Fruit fly (Drosophila melanogaster): ENCODE data around the gene Rpt2.
A peak's percentile ranks its signal among the peaks of the same experiment; 100 is the strongest.

Rpt2 gene

dm6 chr3R:23886270-23887095 lies 44.9 kb downstream of the Rpt2 start (continued):
- no peak for TF ChIP-seq CG14965 (GFP tag; optimal IDR thresholded peaks at IDR 0.05; ENCODE audit: borderline replicate concordance)
- peak; percentile 86 for TF ChIP-seq CG17359 (tag; optimal IDR thresholded peaks at IDR 0.05)
- TF ChIP-seq Nf-YC (tag; optimal IDR thresholded peaks at IDR 0.05), result peak; percentile 55
- TF ChIP-seq Nf-YB (GFP tag; optimal IDR thresholded peaks at IDR 0.05), result peak; percentile 74
- TF ChIP-seq ftz-f1 (GFP tag; optimal IDR thresholded peaks at IDR 0.05), result peak; percentile 2
- TF ChIP-seq Hsf (GFP tag; optimal IDR thresholded peaks at IDR 0.05), result peak; percentile 84
- TF ChIP-seq sr (GFP tag; IDR thresholded peaks at IDR 0.05), result no peak; the same call in 2 of the 3 replicates
- TF ChIP-seq sqz (GFP tag; optimal IDR thresholded peaks at IDR 0.05), result peak; percentile 69
- TF ChIP-seq CG8765 (GFP tag; IDR thresholded peaks at IDR 0.05), result peak; percentile 80
- TF ChIP-seq NC2β (GFP tag; optimal IDR thresholded peaks at IDR 0.05), result peak; percentile 74
- TF ChIP-seq CG9437 (GFP tag; optimal IDR thresholded peaks at IDR 0.05), result peak; percentile 80
- TF ChIP-seq HHEX (GFP tag; optimal IDR thresholded peaks at IDR 0.05), result peak; percentile 74
- TF ChIP-seq ranshi (GFP tag; IDR thresholded peaks at IDR 0.05), result peak; percentile 81
- peak; percentile 83 for TF ChIP-seq sisA (GFP tag; IDR thresholded peaks at IDR 0.05)
- peak; percentile 22 for TF ChIP-seq CG6654 (GFP tag; optimal IDR thresholded peaks at IDR 0.05)
- TF ChIP-seq CG6765 (GFP tag; optimal IDR thresholded peaks at IDR 0.05), result no peak
- peak; percentile 81 for TF ChIP-seq sd (tag; optimal IDR thresholded peaks at IDR 0.05)
- TF ChIP-seq CG1024 (GFP tag; IDR thresholded peaks at IDR 0.05), result peak; percentile 43; the same call in 1 of the 2 replicates
- no peak for TF ChIP-seq Dll (GFP tag; IDR thresholded peaks at IDR 0.05; ENCODE audit: partially characterized antibody)
- peak; percentile 91 for TF ChIP-seq Spps (tag; optimal IDR thresholded peaks at IDR 0.05)
- TF ChIP-seq Hr39 (optimal IDR thresholded peaks at IDR 0.05), result no peak
- no peak for TF ChIP-seq sc (optimal IDR thresholded peaks at IDR 0.05)
- peak; percentile 85 for TF ChIP-seq sc (GFP tag; optimal IDR thresholded peaks at IDR 0.05)
- TF ChIP-seq CG8944 (GFP tag; optimal IDR thresholded peaks at IDR 0.05), result peak; percentile 68
- TF ChIP-seq CG3163 (GFP tag; optimal IDR thresholded peaks at IDR 0.05), result peak; percentile 5
- TF ChIP-seq zfh2 (GFP tag; optimal IDR thresholded peaks at IDR 0.05), result peak; percentile 8
- TF ChIP-seq CG17802 (tag; optimal IDR thresholded peaks at IDR 0.05), result peak; percentile 52
- TF ChIP-seq fd3F (GFP tag; optimal IDR thresholded peaks at IDR 0.05), result peak; percentile 17
- peak; percentile 74 for TF ChIP-seq Abd-B (GFP tag; optimal IDR thresholded peaks at IDR 0.05)
- peak; percentile 99 for TF ChIP-seq sens (GFP tag)
- no peak for TF ChIP-seq Poxn (GFP tag; IDR thresholded peaks at IDR 0.05)
- no peak for TF ChIP-seq pfk (GFP tag; optimal IDR thresholded peaks at IDR 0.05)
- peak; percentile 84 for TF ChIP-seq CG10209 (GFP tag; optimal IDR thresholded peaks at IDR 0.05)
- TF ChIP-seq ara (GFP tag; IDR thresholded peaks at IDR 0.05), result peak; percentile 92
- TF ChIP-seq wor (GFP tag; IDR thresholded peaks at IDR 0.05), result peak; percentile 72
- TF ChIP-seq emc (GFP tag; optimal IDR thresholded peaks at IDR 0.05), result no peak
- TF ChIP-seq prd (optimal IDR thresholded peaks at IDR 0.05), result no peak
- TF ChIP-seq prd (GFP tag; IDR thresholded peaks at IDR 0.05), result peak; percentile 92
- peak; percentile 65 for TF ChIP-seq Antp (GFP tag; optimal IDR thresholded peaks at IDR 0.05)
- peak; percentile 42 for TF ChIP-seq repo (GFP tag; optimal IDR thresholded peaks at IDR 0.05)
- TF ChIP-seq Elba2 (GFP tag; optimal IDR thresholded peaks at IDR 0.05), result peak; percentile 45
- peak; percentile 51 for TF ChIP-seq shn (GFP tag; optimal IDR thresholded peaks at IDR 0.05)
- TF ChIP-seq HmgD (GFP tag; optimal IDR thresholded peaks at IDR 0.05), result no peak
- TF ChIP-seq Sox100B (GFP tag; optimal IDR thresholded peaks at IDR 0.05), result peak; percentile 91
- peak; percentile 54 for TF ChIP-seq pho (GFP tag; optimal IDR thresholded peaks at IDR 0.05)
- no peak for TF ChIP-seq nerfin-2 (GFP tag; IDR thresholded peaks at IDR 0.05; ENCODE audit: partially characterized antibody)
- peak; percentile 95 for TF ChIP-seq CG14710 (tag; optimal IDR thresholded peaks at IDR 0.05)
- TF ChIP-seq dmrt11E (tag; optimal IDR thresholded peaks at IDR 0.05), result peak; percentile 96
- TF ChIP-seq HLH4C (GFP tag; IDR thresholded peaks at IDR 0.05; ENCODE audit: partially characterized antibody), result no peak
- TF ChIP-seq CG1602 (GFP tag; optimal IDR thresholded peaks at IDR 0.05), result peak; percentile 83

Data from whole organism, embryonic.